Worm (Caenorhabditis elegans) whole organism, mixed stage, embryonic: ENCODE measurements around the gene C05C10.5.

ENCODE experiments used
- ceh-83 ChIP-seq: fragments of 200-800 bp; sonication (Bioruptor generic); optimal IDR thresholded peaks from 2 replicates; lab custom pipeline; 2018; ENCODE audit warnings: mild to moderate bottlenecking, missing genetic modification characterization, missing compliant biosample characterization
- ham-2 ChIP-seq: fragments of 200-800 bp; sonication (Bioruptor generic); optimal IDR thresholded peaks from 2 replicates; lab custom pipeline; 2018; ENCODE audit warnings: mild to moderate bottlenecking, missing genetic modification characterization, missing compliant biosample characterization
- mls-2 ChIP-seq: sonication (generic microtip); optimal IDR thresholded peaks from 2 replicates; lab custom pipeline; 2016; ENCODE audit warnings: mild to moderate bottlenecking, missing genetic modification characterization, moderate library complexity, missing compliant biosample characterization
- unc-120 ChIP-seq: sonication (generic microtip); optimal IDR thresholded peaks from 2 replicates; lab custom pipeline; 2017; ENCODE audit warnings: missing genetic modification characterization, missing compliant biosample characterization; ENCODE audit not compliant: poor library complexity, severe bottlenecking

Gene C05C10.5

ce11 chrII:9989533-9989932 lies 50.7 kb downstream of the C05C10.5 start:
- TF ChIP-seq mls-2 (tag; lab: Kevin White, UChicago) (no peak), ceh-83 (GFP tag; lab: Kevin White, UChicago) (no peak), ham-2 (GFP tag; lab: Kevin White, UChicago) (no peak), unc-120 (tag; lab: Kevin White, UChicago) (no peak)
